Worm (Caenorhabditis elegans) whole organism, L3 larva: ENCODE measurements around the gene del-7.

Experiments
- R02D3.7 ChIP-seq: fragments of 150-350 bp; optimal IDR thresholded peaks from 2 replicates; lab custom pipeline; 2014; ENCODE audit warnings: missing biosample characterization, missing genetic modification characterization
- ZK546.5 ChIP-seq: sonication (generic microtip); optimal IDR thresholded peaks from 2 replicates; lab custom pipeline; 2017; ENCODE audit warnings: missing biosample characterization, missing genetic modification characterization
- ama-1 ChIP-seq: fragments of 150-350 bp; optimal IDR thresholded peaks from 2 replicates; lab custom pipeline; 2018
- ceh-28 ChIP-seq: fragments of 150-350 bp; optimal IDR thresholded peaks from 2 replicates; lab custom pipeline; 2014; ENCODE audit warnings: missing biosample characterization, missing genetic modification reagents, missing genetic modification characterization
- ceh-82 ChIP-seq: fragments of 150-350 bp; optimal IDR thresholded peaks from 2 replicates; lab custom pipeline; 2014; ENCODE audit warnings: missing biosample characterization, missing genetic modification characterization
- egl-27 ChIP-seq: sonication (generic microtip); optimal IDR thresholded peaks from 4 replicates; lab custom pipeline; 2017; ENCODE audit warnings: missing biosample characterization, missing genetic modification reagents, missing genetic modification characterization
- egl-5 ChIP-seq: fragments of 150-350 bp; optimal IDR thresholded peaks from 2 replicates; lab custom pipeline; 2017; ENCODE audit warnings: missing biosample characterization, missing genetic modification reagents, missing genetic modification characterization, inconsistent platforms
- elt-1 ChIP-seq: fragments of 150-350 bp; optimal IDR thresholded peaks from 2 replicates; lab custom pipeline; 2014; ENCODE audit warnings: missing biosample characterization, missing genetic modification characterization
- elt-2 ChIP-seq: sonication (generic microtip); optimal IDR thresholded peaks from 2 replicates; lab custom pipeline; 2016; ENCODE audit warnings: missing genetic modification reagents, mild to moderate bottlenecking, missing genetic modification characterization, missing compliant biosample characterization
- elt-3 ChIP-seq, 3 experiments: fragments of 150-350 bp in 1 of 3; sonication (generic microtip) in 2 of 3; optimal IDR thresholded peaks; 2 replicates in 2 of 3; 4 replicates in 1 of 3; lab custom pipeline; 2014 to 2017; ENCODE audit warnings: missing biosample characterization in 3 of 3, missing genetic modification characterization in 3 of 3
- fkh-10 ChIP-seq: sonication (generic microtip); optimal IDR thresholded peaks from 2 replicates; lab custom pipeline; 2017; ENCODE audit warnings: missing biosample characterization, missing genetic modification reagents, missing genetic modification characterization
- fkh-2 ChIP-seq: fragments of 150-350 bp; optimal IDR thresholded peaks from 2 replicates; lab custom pipeline; 2014; ENCODE audit warnings: missing biosample characterization, missing genetic modification reagents, missing genetic modification characterization
- fos-1 ChIP-seq: fragments of 150-350 bp; optimal IDR thresholded peaks from 2 replicates; lab custom pipeline; 2014; ENCODE audit warnings: missing biosample characterization, missing genetic modification characterization
- hmg-11 ChIP-seq: sonication (generic microtip); optimal IDR thresholded peaks from 2 replicates; lab custom pipeline; 2016; ENCODE audit warnings: missing genetic modification characterization, missing compliant biosample characterization
- jun-1 ChIP-seq: fragments of 150-350 bp; optimal IDR thresholded peaks from 2 replicates; lab custom pipeline; 2014; ENCODE audit warnings: missing biosample characterization, missing genetic modification reagents, missing genetic modification characterization
- lin-15B ChIP-seq: fragments of 150-350 bp; optimal IDR thresholded peaks from 2 replicates; lab custom pipeline; 2014; ENCODE audit warnings: missing biosample characterization, missing genetic modification characterization
- lin-39 ChIP-seq: fragments of 150-350 bp; optimal IDR thresholded peaks from 2 replicates; lab custom pipeline; 2018; ENCODE audit warnings: missing biosample characterization, missing genetic modification reagents, missing genetic modification characterization
- lsy-12 ChIP-seq: sonication (generic microtip); optimal IDR thresholded peaks from 2 replicates; lab custom pipeline; 2016; ENCODE audit warnings: mild to moderate bottlenecking, missing genetic modification characterization, missing compliant biosample characterization
- mdl-1 ChIP-seq: fragments of 150-350 bp; optimal IDR thresholded peaks from 2 replicates; lab custom pipeline; 2014; ENCODE audit warnings: missing biosample characterization, missing genetic modification characterization
- nfya-1 ChIP-seq: sonication (generic microtip); optimal IDR thresholded peaks from 2 replicates; lab custom pipeline; 2017; ENCODE audit warnings: missing genetic modification characterization, mild to moderate bottlenecking, missing compliant biosample characterization, antibody characterized with exemption, moderate library complexity; ENCODE audit not compliant: insufficient read depth
- nhr-11 ChIP-seq: fragments of 150-350 bp; optimal IDR thresholded peaks from 2 replicates; lab custom pipeline; 2014; ENCODE audit warnings: missing biosample characterization, missing genetic modification characterization
- nhr-12 ChIP-seq: fragments of 150-350 bp; optimal IDR thresholded peaks from 2 replicates; lab custom pipeline; 2014; ENCODE audit warnings: missing biosample characterization, missing genetic modification characterization
- nhr-23 ChIP-seq: fragments of 150-350 bp; optimal IDR thresholded peaks from 2 replicates; lab custom pipeline; 2014; ENCODE audit warnings: missing biosample characterization, missing genetic modification reagents, missing genetic modification characterization
- nhr-25 ChIP-seq: sonication (generic microtip); optimal IDR thresholded peaks from 2 replicates; lab custom pipeline; 2017; ENCODE audit warnings: missing biosample characterization, missing genetic modification characterization
- nhr-28 ChIP-seq: fragments of 150-350 bp; optimal IDR thresholded peaks from 2 replicates; lab custom pipeline; 2014; ENCODE audit warnings: missing biosample characterization, missing genetic modification characterization
- nhr-43 ChIP-seq: sonication (generic microtip); optimal IDR thresholded peaks from 2 replicates; lab custom pipeline; 2016; ENCODE audit warnings: mild to moderate bottlenecking, missing genetic modification characterization, missing compliant biosample characterization; ENCODE audit not compliant: poor library complexity, severe bottlenecking
- nhr-77 ChIP-seq: fragments of 150-350 bp; optimal IDR thresholded peaks from 2 replicates; lab custom pipeline; 2014; ENCODE audit warnings: missing biosample characterization, missing genetic modification characterization
- pha-4 ChIP-seq: fragments of 150-350 bp; optimal IDR thresholded peaks from 2 replicates; lab custom pipeline; 2014; ENCODE audit warnings: missing biosample characterization, missing genetic modification reagents, missing genetic modification characterization
- pqm-1 ChIP-seq: fragments of 150-350 bp; optimal IDR thresholded peaks from 2 replicates; lab custom pipeline; 2017; ENCODE audit warnings: missing biosample characterization, missing genetic modification characterization, inconsistent platforms
- skn-1 ChIP-seq: fragments of 150-350 bp; optimal IDR thresholded peaks from 2 replicates; lab custom pipeline; 2014; ENCODE audit warnings: missing biosample characterization, missing genetic modification characterization
- snpc-4 ChIP-seq: fragments of 150-350 bp; optimal IDR thresholded peaks from 2 replicates; lab custom pipeline; 2014; ENCODE audit warnings: missing biosample characterization, missing genetic modification characterization
- unc-62 ChIP-seq: fragments of 150-350 bp; sonication (generic microtip); optimal IDR thresholded peaks from 4 replicates; lab custom pipeline; 2014; ENCODE audit warnings: missing biosample characterization, missing genetic modification reagents, missing genetic modification characterization
- zag-1 ChIP-seq: fragments of 150-350 bp; optimal IDR thresholded peaks from 2 replicates; lab custom pipeline; 2014; ENCODE audit warnings: missing biosample characterization, missing genetic modification characterization
- ztf-11 ChIP-seq: fragments of 150-350 bp; optimal IDR thresholded peaks from 2 replicates; lab custom pipeline; 2014; ENCODE audit warnings: missing biosample characterization, missing genetic modification characterization
- ztf-4 ChIP-seq: fragments of 150-350 bp; optimal IDR thresholded peaks from 2 replicates; lab custom pipeline; 2014; ENCODE audit warnings: missing biosample characterization, missing genetic modification characterization

The del-7 gene

ce11 chrIV:7789521-7789949 is 29.3 kb downstream of the del-7 start, which contains the start of gene imp-3:
Gene imp-3 (minus strand): TSS chrIV:7789613.
- no peak for TF ChIP-seq ZK546.5
- TF ChIP-seq jun-1 (tag; lab: Kevin White, UChicago) = peak; percentile 8
- TF ChIP-seq egl-5 (tag; lab: Kevin White, UChicago) = peak; percentile 32
- peak; percentile 64 for TF ChIP-seq ztf-4 (tag; lab: Kevin White, UChicago)
- TF ChIP-seq nhr-12 (tag; lab: Kevin White, UChicago) = no peak
- peak; percentile 48 for TF ChIP-seq elt-2 (tag; lab: Kevin White, UChicago)
- TF ChIP-seq nhr-43 (tag; lab: Kevin White, UChicago) = peak; percentile 16
- peak; percentile 43 for TF ChIP-seq nhr-25 (tag; lab: Kevin White, UChicago)
- peak; percentile 66 for TF ChIP-seq nfya-1 (tag; lab: Kevin White, UChicago)
- TF ChIP-seq lsy-12 (tag; lab: Kevin White, UChicago) = peak; percentile 46
- TF ChIP-seq pqm-1 = peak; percentile 17
- no peak for TF ChIP-seq nhr-77 (tag; lab: Kevin White, UChicago)
- TF ChIP-seq snpc-4 (tag; lab: Kevin White, UChicago) = no peak
- TF ChIP-seq pha-4 = peak; percentile 74
- no peak for TF ChIP-seq zag-1 (tag; lab: Kevin White, UChicago)
- peak; percentile 32 for TF ChIP-seq hmg-11
- TF ChIP-seq ama-1 = peak; percentile 95
- TF ChIP-seq lin-15B (tag; lab: Kevin White, UChicago) = peak; percentile 41
- TF ChIP-seq lin-39 (tag; lab: Kevin White, UChicago) = peak; percentile 70

- TF ChIP-seq ama-1 = no peak
- TF ChIP-seq skn-1 (tag; lab: Kevin White, UChicago) = no peak
- no peak for TF ChIP-seq elt-3 (tag; optimal IDR thresholded peaks at IDR 0.05; lab: Kevin White, UChicago)
- TF ChIP-seq, all 47 proteins: peak for 0
Observed at ce11 chrIV:7790151-7790691, 30.0 kb downstream of the del-7 start.

- TF ChIP-seq unc-62 (peak; percentile 28), nhr-11 (tag; lab: Kevin White, UChicago) (peak; percentile 28), nhr-77 (tag; lab: Kevin White, UChicago) (peak; percentile 4), egl-5 (tag; lab: Kevin White, UChicago) (peak; percentile 96), hmg-11 (peak; percentile 66), snpc-4 (tag; lab: Kevin White, UChicago) (peak; percentile 82), nhr-23 (tag; lab: Kevin White, UChicago) (peak; percentile 73), fkh-10 (GFP tag; lab: Kevin White, UChicago) (no peak), ztf-11 (no peak), ceh-28 (tag; lab: Kevin White, UChicago) (peak; percentile 40), pqm-1 (peak; percentile 44), lin-15B (tag; lab: Kevin White, UChicago) (peak; percentile 97), R02D3.7 (tag; lab: Kevin White, UChicago) (peak; percentile 68), nhr-43 (tag; lab: Kevin White, UChicago) (peak; percentile 64), ama-1 (peak; percentile 75), elt-2 (tag; lab: Kevin White, UChicago) (peak; percentile 65), fos-1 (tag; lab: Kevin White, UChicago) (no peak), nhr-25 (tag; lab: Kevin White, UChicago) (peak; percentile 78), lsy-12 (tag; lab: Kevin White, UChicago) (peak; percentile 58), egl-27 (tag; lab: Kevin White, UChicago) (peak; percentile 9), jun-1 (tag; lab: Kevin White, UChicago) (peak; percentile 59), pha-4 (peak; percentile 97), lin-39 (tag; lab: Kevin White, UChicago) (peak; percentile 98), fkh-2 (no peak), nhr-12 (tag; lab: Kevin White, UChicago) (no peak), elt-1 (tag; lab: Kevin White, UChicago) (peak; percentile 57), ceh-82 (tag; lab: Kevin White, UChicago) (no peak), nfya-1 (tag; lab: Kevin White, UChicago) (peak; percentile 98), nhr-28 (no peak), skn-1 (tag; lab: Kevin White, UChicago) (peak; percentile 90), mdl-1 (tag; lab: Kevin White, UChicago) (no peak)
Observed at ce11 chrIV:7790801-7791588, 30.8 kb downstream of the del-7 start, which contains the start of gene rsp-6. Gene rsp-6 (minus strand): TSS chrIV:7791229.
